Worm (Caenorhabditis elegans): ENCODE measurements around the gene F26F4.6.

DNA sequence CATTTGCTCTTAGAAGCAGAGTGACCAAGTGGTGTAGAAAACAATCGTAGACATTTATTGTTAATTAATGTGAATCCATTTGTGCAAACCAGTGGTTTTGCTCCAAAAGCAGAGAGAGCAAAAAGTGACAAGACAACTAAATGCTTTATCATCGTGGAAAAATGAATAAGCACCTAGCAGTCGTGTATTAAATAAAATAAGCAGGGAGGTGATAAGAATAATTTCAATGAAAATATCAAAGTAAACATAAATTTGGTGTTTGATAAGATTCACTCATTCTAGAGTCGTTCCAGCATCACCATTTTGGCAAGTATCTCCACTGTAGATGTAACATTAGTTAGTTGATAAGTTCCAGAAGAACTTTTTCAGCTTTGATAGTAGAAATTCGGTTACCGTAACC lies 6.1 kb downstream of the F26F4.6 start, which contains the start of gene clec-6:
- TF ChIP-seq lsl-1 (GFP tag; optimal IDR thresholded peaks at IDR 0.05), result no peak
- TF ChIP-seq nfya-1 (tag; optimal IDR thresholded peaks at IDR 0.05; ENCODE audit: borderline replicate concordance, insufficient read depth), result no peak
